Worm (Caenorhabditis elegans): ENCODE measurements around the gene F01D5.5.

F01D5.5 gene

ce11 chrII:14036724-14037483 is 34.8 kb upstream of the F01D5.5 start (continued):
- TF ChIP-seq ceh-8 (GFP tag; optimal IDR thresholded peaks at IDR 0.05) (no peak), elt-2 (tag; optimal IDR thresholded peaks at IDR 0.05) (no peak), C04F5.9 (tag; optimal IDR thresholded peaks at IDR 0.05) (no peak), nhr-71 (tag; optimal IDR thresholded peaks at IDR 0.05) (peak; percentile 67), unc-86 (tag; optimal IDR thresholded peaks at IDR 0.05) (peak; percentile 83), nhr-28 (tag; optimal IDR thresholded peaks at IDR 0.05) (no peak), hlh-4 (tag; optimal IDR thresholded peaks at IDR 0.05) (no peak), zip-4 (GFP tag; optimal IDR thresholded peaks at IDR 0.05) (peak; percentile 20), F16B12.6 (tag; optimal IDR thresholded peaks at IDR 0.05) (no peak), nhr-20 (tag; optimal IDR thresholded peaks at IDR 0.05) (peak; percentile 32), hpl-2 (GFP tag; optimal IDR thresholded peaks at IDR 0.05) (no peak), pax-3 (tag; optimal IDR thresholded peaks at IDR 0.05) (no peak), nhr-76 (tag; optimal IDR thresholded peaks at IDR 0.05) (no peak), jun-1 (tag; optimal IDR thresholded peaks at IDR 0.05) (no peak), zag-1 (tag; optimal IDR thresholded peaks at IDR 0.05) (no peak), C34B4.2 (tag; optimal IDR thresholded peaks at IDR 0.05) (no peak), dpl-1 (GFP tag; optimal IDR thresholded peaks at IDR 0.05) (peak in 1 of 3 experiments; percentile 16), lin-13 (GFP tag; optimal IDR thresholded peaks at IDR 0.05) (no peak), efl-3 (GFP tag; optimal IDR thresholded peaks at IDR 0.05) (no peak), nhr-12 (tag; optimal IDR thresholded peaks at IDR 0.05) (no peak), lir-3 (tag; optimal IDR thresholded peaks at IDR 0.05; ENCODE audit: poor library complexity) (no peak), nhr-84 (tag; optimal IDR thresholded peaks at IDR 0.05) (no peak), pqm-1 (tag; optimal IDR thresholded peaks at IDR 0.05) (no peak), C16A3.4 (tag; optimal IDR thresholded peaks at IDR 0.05) (no peak), pag-3 (tag; optimal IDR thresholded peaks at IDR 0.05; ENCODE audit: borderline replicate concordance, insufficient read depth) (no peak), snpc-4 (tag; optimal IDR thresholded peaks at IDR 0.05) (no peak), ceh-90 (tag; optimal IDR thresholded peaks at IDR 0.05) (no peak), skn-1 (tag; optimal IDR thresholded peaks at IDR 0.05) (no peak), sup-37 (GFP tag; optimal IDR thresholded peaks at IDR 0.05) (no peak), fkh-4 (tag; optimal IDR thresholded peaks at IDR 0.05; ENCODE audit: borderline replicate concordance) (no peak), egl-27 (tag; optimal IDR thresholded peaks at IDR 0.05) (no peak), ceh-63 (GFP tag; optimal IDR thresholded peaks at IDR 0.05) (no peak), isw-1 (GFP tag; IDR thresholded peaks at IDR 0.05) (no peak; the same call in 1 of the 2 replicates), xbp-1 (tag; optimal IDR thresholded peaks at IDR 0.05) (no peak), unc-98 (GFP tag; IDR thresholded peaks at IDR 0.05) (no peak), ceh-88 (GFP tag; IDR thresholded peaks at IDR 0.05) (no peak)

- TF ChIP-seq alr-1 (tag; optimal IDR thresholded peaks at IDR 0.05; ENCODE audit: borderline replicate concordance), result no peak
- no peak for TF ChIP-seq snpc-4 (tag; optimal IDR thresholded peaks at IDR 0.05)
- TF ChIP-seq pag-3 (tag; optimal IDR thresholded peaks at IDR 0.05; ENCODE audit: borderline replicate concordance, insufficient read depth), result no peak
- no peak for TF ChIP-seq Y116A8C.19 (tag; optimal IDR thresholded peaks at IDR 0.05; ENCODE audit: borderline replicate concordance)
- no peak for TF ChIP-seq irx-1 (tag; optimal IDR thresholded peaks at IDR 0.05)
- TF ChIP-seq grh-1 (GFP tag; IDR thresholded peaks at IDR 0.05), result no peak
- no peak for TF ChIP-seq C16A3.4 (tag; optimal IDR thresholded peaks at IDR 0.05)
- no peak for TF ChIP-seq sup-37 (GFP tag; optimal IDR thresholded peaks at IDR 0.05)
- TF ChIP-seq nhr-90 (tag; optimal IDR thresholded peaks at IDR 0.05; ENCODE audit: poor library complexity), result no peak
- no peak for TF ChIP-seq egl-27 (tag; optimal IDR thresholded peaks at IDR 0.05)
- TF ChIP-seq nhr-47 (tag; optimal IDR thresholded peaks at IDR 0.05), result no peak
- no peak for TF ChIP-seq ztf-4 (tag; optimal IDR thresholded peaks at IDR 0.05)
- no peak for TF ChIP-seq nhr-19 (GFP tag; conservative IDR thresholded peaks at IDR 0.05)
- no peak for TF ChIP-seq nhr-84 (tag; optimal IDR thresholded peaks at IDR 0.05)
- TF ChIP-seq ceh-88 (GFP tag; IDR thresholded peaks at IDR 0.05), result no peak
- no peak for TF ChIP-seq unc-86 (tag; optimal IDR thresholded peaks at IDR 0.05)
- no peak for TF ChIP-seq tlp-1 (tag; optimal IDR thresholded peaks at IDR 0.05)
- TF ChIP-seq hpl-2 (GFP tag; optimal IDR thresholded peaks at IDR 0.05), result no peak
Measured at ce11 chrII:14034559-14034958, 32.5 kb upstream of the F01D5.5 start.

Measured in whole organism, L1 larva.